Worm (Caenorhabditis elegans) whole organism, L2 larva: ENCODE results near the gene hum-2.
A peak's percentile ranks its signal among the peaks of the same experiment; 100 is the strongest.

Experiments
- F13H6.1 ChIP-seq: sonication (generic microtip); optimal IDR thresholded peaks from 2 replicates; lab custom pipeline; 2016; ENCODE audit warnings: missing genetic modification characterization, missing compliant biosample characterization
- alr-1 ChIP-seq: fragments of 150-350 bp; optimal IDR thresholded peaks from 2 replicates; lab custom pipeline; 2014; ENCODE audit warnings: missing biosample characterization, missing genetic modification characterization
- ama-1 ChIP-seq: fragments of 150-350 bp; optimal IDR thresholded peaks from 2 replicates; lab custom pipeline; 2018; ENCODE audit warnings: inconsistent platforms
- blmp-1 ChIP-seq: sonication (generic microtip); optimal IDR thresholded peaks from 2 replicates; lab custom pipeline; 2017; ENCODE audit warnings: missing genetic modification characterization, mild to moderate bottlenecking, missing compliant biosample characterization, antibody characterized with exemption, moderate library complexity; ENCODE audit not compliant: insufficient read depth
- crh-2 ChIP-seq: sonication (generic microtip); optimal IDR thresholded peaks from 2 replicates; lab custom pipeline; 2017; ENCODE audit warnings: missing biosample characterization, missing genetic modification characterization
- dmd-4 ChIP-seq: sonication (generic microtip); optimal IDR thresholded peaks from 2 replicates; lab custom pipeline; 2017; ENCODE audit warnings: missing biosample characterization, missing genetic modification characterization
- egl-27 ChIP-seq: sonication (generic microtip); optimal IDR thresholded peaks from 3 replicates; lab custom pipeline; 2017; ENCODE audit warnings: missing biosample characterization, missing genetic modification reagents, missing genetic modification characterization
- elt-1 ChIP-seq: fragments of 150-350 bp; optimal IDR thresholded peaks from 2 replicates; lab custom pipeline; 2014; ENCODE audit warnings: missing biosample characterization, missing genetic modification characterization
- elt-3 ChIP-seq: sonication (generic microtip); optimal IDR thresholded peaks from 2 replicates; lab custom pipeline; 2017; ENCODE audit warnings: missing biosample characterization, missing genetic modification characterization
- fos-1 ChIP-seq: fragments of 150-350 bp; optimal IDR thresholded peaks from 2 replicates; lab custom pipeline; 2014; ENCODE audit warnings: missing biosample characterization, missing genetic modification characterization
- lin-39 ChIP-seq: fragments of 150-350 bp; optimal IDR thresholded peaks from 2 replicates; lab custom pipeline; 2014; ENCODE audit warnings: missing biosample characterization, missing genetic modification reagents, missing genetic modification characterization
- lsy-2 ChIP-seq, 2 experiments: fragments of 150-350 bp in 1 of 2; sonication (generic microtip) in 1 of 2; optimal IDR thresholded peaks; 2 replicates each; lab custom pipeline; 2014 to 2017; ENCODE audit warnings: missing biosample characterization in 2 of 2, missing genetic modification characterization in 2 of 2
- mab-5 ChIP-seq: fragments of 150-350 bp; optimal IDR thresholded peaks from 2 replicates; lab custom pipeline; 2014; ENCODE audit warnings: missing biosample characterization, missing genetic modification characterization
- mbf-1 ChIP-seq: sonication (generic microtip); optimal IDR thresholded peaks from 2 replicates; lab custom pipeline; 2017; ENCODE audit warnings: missing biosample characterization, missing genetic modification characterization
- nhr-10 ChIP-seq: sonication (generic microtip); optimal IDR thresholded peaks from 2 replicates; lab custom pipeline; 2017; ENCODE audit warnings: missing biosample characterization, missing genetic modification characterization
- nhr-11 ChIP-seq: fragments of 150-350 bp; optimal IDR thresholded peaks from 2 replicates; lab custom pipeline; 2014; ENCODE audit warnings: missing biosample characterization, missing genetic modification characterization
- nhr-129 ChIP-seq: fragments of 150-350 bp; optimal IDR thresholded peaks from 2 replicates; lab custom pipeline; 2014; ENCODE audit warnings: missing biosample characterization, missing genetic modification characterization
- nhr-23 ChIP-seq: fragments of 150-350 bp; optimal IDR thresholded peaks from 2 replicates; lab custom pipeline; 2014; ENCODE audit warnings: missing biosample characterization, missing genetic modification reagents, missing genetic modification characterization
- nhr-237 ChIP-seq: fragments of 150-350 bp; optimal IDR thresholded peaks from 2 replicates; lab custom pipeline; 2014; ENCODE audit warnings: missing biosample characterization, missing genetic modification characterization
- nhr-25 ChIP-seq: fragments of 150-350 bp; sonication (generic microtip); optimal IDR thresholded peaks from 3 replicates; lab custom pipeline; 2014; ENCODE audit warnings: missing biosample characterization, missing genetic modification characterization
- nhr-6 ChIP-seq: fragments of 150-350 bp; optimal IDR thresholded peaks from 2 replicates; lab custom pipeline; 2014; ENCODE audit warnings: missing biosample characterization, missing genetic modification characterization
- nhr-77 ChIP-seq: fragments of 150-350 bp; optimal IDR thresholded peaks from 2 replicates; lab custom pipeline; 2014; ENCODE audit warnings: missing biosample characterization, missing genetic modification characterization
- peb-1 ChIP-seq: fragments of 150-350 bp; optimal IDR thresholded peaks from 2 replicates; lab custom pipeline; 2014; ENCODE audit warnings: missing biosample characterization, missing genetic modification characterization
- sem-4 ChIP-seq: fragments of 150-350 bp; optimal IDR thresholded peaks from 2 replicates; lab custom pipeline; 2014; ENCODE audit warnings: missing biosample characterization, missing genetic modification reagents, missing genetic modification characterization
- skn-1 ChIP-seq: sonication (generic microtip); optimal IDR thresholded peaks from 2 replicates; lab custom pipeline; 2017; ENCODE audit warnings: missing biosample characterization, missing genetic modification characterization
- sma-3 ChIP-seq: sonication (generic microtip); optimal IDR thresholded peaks from 2 replicates; lab custom pipeline; 2016; ENCODE audit warnings: missing genetic modification reagents, missing genetic modification characterization, missing compliant biosample characterization
- sma-9 ChIP-seq, 2 experiments: fragments of 150-350 bp in 1 of 2; sonication (generic microtip) in 1 of 2; optimal IDR thresholded peaks; 2 replicates each; lab custom pipeline; 2014 to 2016; ENCODE audit warnings: missing genetic modification characterization in 2 of 2, mild to moderate bottlenecking in 1 of 2, missing biosample characterization in 1 of 2, missing compliant biosample characterization in 1 of 2, missing genetic modification reagents in 1 of 2, moderate library complexity in 1 of 2
- unc-55 ChIP-seq: fragments of 150-350 bp; sonication (generic microtip); optimal IDR thresholded peaks from 3 replicates; lab custom pipeline; 2014; ENCODE audit warnings: missing biosample characterization, missing genetic modification reagents, missing genetic modification characterization
- unc-62 ChIP-seq: fragments of 150-350 bp; optimal IDR thresholded peaks from 2 replicates; lab custom pipeline; 2014; ENCODE audit warnings: missing biosample characterization, missing genetic modification reagents, missing genetic modification characterization
- ztf-11 ChIP-seq: sonication (generic microtip); optimal IDR thresholded peaks from 2 replicates; lab custom pipeline; 2017; ENCODE audit warnings: missing biosample characterization, missing genetic modification characterization
- ztf-4 ChIP-seq: fragments of 150-350 bp; optimal IDR thresholded peaks from 2 replicates; lab custom pipeline; 2014; ENCODE audit warnings: missing biosample characterization, missing genetic modification characterization

The hum-2 gene

DNA sequence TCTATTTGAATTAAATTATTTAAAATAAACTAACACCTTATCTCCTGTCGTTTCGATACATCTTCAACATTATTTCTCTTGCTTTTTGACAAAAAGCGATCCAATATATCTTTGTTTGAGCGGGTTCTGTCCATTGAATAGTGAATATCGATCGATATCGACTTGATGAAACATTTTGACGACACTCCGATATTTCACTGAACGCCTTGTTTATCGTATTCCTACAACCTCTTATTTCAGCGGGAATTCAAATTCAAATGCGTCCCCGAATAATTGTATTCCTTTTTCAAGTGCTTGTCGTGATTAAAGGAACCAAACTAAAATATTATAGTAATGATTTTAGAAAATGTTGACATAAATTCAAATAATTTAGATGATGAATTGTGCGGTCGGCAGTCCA, 39.2 kb upstream of the hum-2 start, which contains the start of the genes K07B1.7 and try-5 (continued):
- TF ChIP-seq sma-3 (GFP tag; lab: Kevin White, UChicago) (peak; percentile 36), blmp-1 (tag; lab: Kevin White, UChicago) (no peak)

DNA sequence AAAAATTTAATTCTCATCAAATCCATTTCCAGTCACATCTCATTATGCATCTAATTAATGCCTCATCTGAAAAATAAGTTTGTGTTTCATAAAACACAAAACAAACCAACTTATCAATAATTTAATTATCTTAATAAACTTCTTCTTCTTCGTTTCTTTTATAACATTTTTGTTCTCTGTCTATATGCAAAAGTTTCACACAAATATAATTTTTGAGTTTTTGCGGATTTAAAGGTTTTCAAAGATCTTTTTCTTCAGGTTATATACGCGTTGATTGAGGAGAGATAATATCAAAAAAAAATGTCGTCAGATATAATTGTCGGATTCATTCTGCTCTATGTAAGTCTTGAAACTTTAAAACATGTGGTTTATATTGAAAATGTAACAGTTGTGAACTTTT, 36.3 kb upstream of the hum-2 start, which contains the start of gene srx-47:
srx-47 (plus strand) TSS at position 301 of the 400 bp plus-strand sequence.
- TF ChIP-seq alr-1 (tag; lab: Kevin White, UChicago) (no peak), ama-1 (lab: Kevin White, UChicago) (no peak), ztf-4 (tag; lab: Kevin White, UChicago) (no peak), skn-1 (tag; lab: Kevin White, UChicago) (no peak), egl-27 (tag; lab: Kevin White, UChicago) (no peak), elt-1 (no peak), blmp-1 (tag; lab: Kevin White, UChicago) (no peak), sma-3 (GFP tag; lab: Kevin White, UChicago) (no peak), peb-1 (tag; lab: Kevin White, UChicago) (no peak), sem-4 (tag; lab: Kevin White, UChicago) (no peak), F13H6.1 (no peak), unc-55 (GFP tag; lab: Kevin White, UChicago) (no peak), nhr-77 (no peak), unc-62 (GFP tag; lab: Kevin White, UChicago) (no peak), nhr-10 (tag; lab: Kevin White, UChicago) (no peak)

DNA sequence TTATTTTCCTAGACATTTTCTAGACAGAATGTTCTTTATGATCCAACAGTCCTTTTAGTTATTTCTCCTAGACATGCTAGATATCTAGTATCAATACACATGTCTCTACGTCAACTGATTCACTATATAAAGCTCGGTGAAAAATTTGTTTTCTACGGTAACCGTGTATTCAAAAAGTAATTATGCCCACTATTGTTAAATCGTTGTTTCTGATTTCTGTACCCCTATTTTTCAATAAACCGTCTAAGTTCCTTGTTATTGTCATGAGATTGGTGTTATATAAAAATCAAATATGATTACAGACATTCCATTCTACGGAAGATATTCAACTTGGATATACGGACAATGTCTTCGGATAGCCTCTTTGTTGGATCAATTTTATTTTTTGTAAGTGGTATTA, 33.0 kb upstream of the hum-2 start, which contains the start of gene srx-46:
srx-46 (plus strand) TSS at position 301 of the 400 bp plus-strand sequence.
- no peak for TF ChIP-seq unc-55 (GFP tag; lab: Kevin White, UChicago)
- no peak for TF ChIP-seq ztf-11 (tag; lab: Kevin White, UChicago)
- no peak for TF ChIP-seq nhr-10 (tag; lab: Kevin White, UChicago)
- no peak for TF ChIP-seq sem-4 (tag; lab: Kevin White, UChicago)
- no peak for TF ChIP-seq ama-1 (lab: Kevin White, UChicago)
- no peak for TF ChIP-seq elt-1
- TF ChIP-seq sma-9 (GFP tag; optimal IDR thresholded peaks at IDR 0.05; lab: Kevin White, UChicago): no peak
- TF ChIP-seq sma-9 (tag; optimal IDR thresholded peaks at IDR 0.05; lab: Kevin White, UChicago): no peak
- no peak for TF ChIP-seq F13H6.1
- TF ChIP-seq nhr-23 (tag; lab: Kevin White, UChicago): no peak
- no peak for TF ChIP-seq lsy-2 (tag; optimal IDR thresholded peaks at IDR 0.05; lab: Kevin White, UChicago)
- no peak for TF ChIP-seq nhr-237 (tag; lab: Kevin White, UChicago)
- TF ChIP-seq ztf-4 (tag; lab: Kevin White, UChicago): no peak
- no peak for TF ChIP-seq elt-3 (tag; lab: Kevin White, UChicago)
- TF ChIP-seq, all 48 proteins: peak for 0

DNA sequence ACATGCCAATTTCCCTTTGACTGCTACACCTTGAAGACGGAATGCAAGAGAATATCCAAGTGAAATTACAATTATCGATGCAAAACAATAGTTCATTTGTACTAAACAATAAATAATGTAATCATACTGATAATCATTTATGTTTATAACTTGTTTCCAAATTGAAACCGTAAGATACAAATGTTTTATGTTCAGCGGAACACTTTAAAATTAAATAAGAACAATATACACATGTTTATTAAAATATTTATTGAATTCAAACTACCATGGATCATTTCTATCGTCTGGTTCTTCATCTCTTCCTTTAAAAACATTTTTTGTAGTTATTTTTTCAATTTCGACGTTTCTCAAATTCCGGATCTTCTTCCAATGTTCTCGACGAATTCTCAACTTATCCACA, 30.6 kb upstream of the hum-2 start, which contains the start of gene ttr-40:
ttr-40 (minus strand) TSS at position 101 of the 400 bp plus-strand sequence.
- TF ChIP-seq sma-9 (GFP tag; optimal IDR thresholded peaks at IDR 0.05; lab: Kevin White, UChicago) (no peak), sma-9 (tag; optimal IDR thresholded peaks at IDR 0.05; lab: Kevin White, UChicago) (no peak), crh-2 (tag; lab: Kevin White, UChicago) (no peak), nhr-6 (tag; lab: Kevin White, UChicago) (no peak), lin-39 (no peak), mbf-1 (tag; lab: Kevin White, UChicago) (no peak), dmd-4 (tag; lab: Kevin White, UChicago) (no peak), sma-3 (GFP tag; lab: Kevin White, UChicago) (no peak), elt-3 (tag; lab: Kevin White, UChicago) (no peak), ztf-4 (tag; lab: Kevin White, UChicago) (no peak), peb-1 (tag; lab: Kevin White, UChicago) (no peak), alr-1 (tag; lab: Kevin White, UChicago) (no peak), elt-1 (no peak), nhr-25 (tag; lab: Kevin White, UChicago) (no peak), fos-1 (no peak), nhr-11 (tag; lab: Kevin White, UChicago) (no peak), mab-5 (tag; lab: Kevin White, UChicago) (no peak), ztf-11 (tag; lab: Kevin White, UChicago) (no peak)

DNA sequence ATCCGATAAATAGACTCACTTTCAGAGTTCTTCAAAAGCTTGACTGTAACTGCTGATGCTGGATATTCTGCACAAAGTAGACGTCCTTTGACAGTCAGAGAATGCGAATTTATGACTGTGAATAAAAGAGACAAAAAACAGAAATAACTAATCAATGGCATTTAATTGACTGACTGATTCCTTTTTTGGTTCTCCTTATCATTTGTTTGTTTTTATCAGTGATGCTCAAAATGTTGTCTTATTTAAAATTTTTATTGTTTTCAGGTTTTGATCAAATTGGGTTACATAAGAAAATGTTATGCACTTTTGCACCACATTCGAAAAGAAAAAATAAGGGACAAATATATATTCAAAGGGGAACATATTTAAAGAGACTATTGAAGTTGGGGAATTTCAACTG, 29.6 kb upstream of the hum-2 start, which contains the start of gene ttr-49:
ttr-49 (minus strand) TSS at position 171 of the 400 bp plus-strand sequence.
- peak; percentile 59 for TF ChIP-seq fos-1
- no peak for TF ChIP-seq nhr-129 (tag; lab: Kevin White, UChicago)
- TF ChIP-seq, all 48 proteins: peak for 1
